Worm (Caenorhabditis elegans) whole organism, late embryonic: ENCODE results near the gene hex-2.

Experiments used
- ceh-9 ChIP-seq: sonication (generic microtip); optimal IDR thresholded peaks from 2 replicates; lab custom pipeline; 2016; ENCODE audit warnings: mild to moderate bottlenecking, missing genetic modification characterization, inconsistent platforms, missing compliant biosample characterization
- fkh-10 ChIP-seq: fragments of 150-350 bp; optimal IDR thresholded peaks from 2 replicates; lab custom pipeline; 2014; ENCODE audit warnings: missing biosample characterization, missing genetic modification reagents, missing genetic modification characterization
- gmeb-2 ChIP-seq: sonication (generic microtip); optimal IDR thresholded peaks from 2 replicates; lab custom pipeline; 2016; ENCODE audit warnings: missing genetic modification characterization, inconsistent platforms, missing compliant biosample characterization
- madf-2 ChIP-seq: sonication (generic microtip); optimal IDR thresholded peaks from 2 replicates; lab custom pipeline; 2017; ENCODE audit warnings: missing genetic modification characterization, missing compliant biosample characterization
- mec-3 ChIP-seq: sonication (generic microtip); optimal IDR thresholded peaks from 2 replicates; lab custom pipeline; 2016; ENCODE audit warnings: borderline replicate concordance, missing genetic modification characterization, missing compliant biosample characterization
- nfya-1 ChIP-seq: sonication (generic microtip); optimal IDR thresholded peaks from 2 replicates; lab custom pipeline; 2017; ENCODE audit warnings: missing genetic modification characterization, mild to moderate bottlenecking, missing compliant biosample characterization, antibody characterized with exemption, moderate library complexity
- nhr-11 ChIP-seq: fragments of 150-350 bp; optimal IDR thresholded peaks from 2 replicates; lab custom pipeline; 2014; ENCODE audit warnings: missing biosample characterization, missing genetic modification characterization
- npax-4 ChIP-seq: sonication (generic microtip); optimal IDR thresholded peaks from 2 replicates; lab custom pipeline; 2016; ENCODE audit warnings: missing genetic modification characterization, missing compliant biosample characterization
- pha-4 ChIP-seq: fragments of 150-350 bp; optimal IDR thresholded peaks from 2 replicates; lab custom pipeline; 2018; ENCODE audit warnings: missing biosample characterization, missing genetic modification reagents, missing genetic modification characterization
- sdc-2 ChIP-seq: sonication (generic microtip); optimal IDR thresholded peaks from 2 replicates; lab custom pipeline; 2016; ENCODE audit warnings: missing genotype, missing genetic modification characterization, missing compliant biosample characterization
- tbx-2 ChIP-seq: sonication (generic microtip); optimal IDR thresholded peaks from 2 replicates; lab custom pipeline; 2016; ENCODE audit warnings: missing genetic modification characterization, missing compliant biosample characterization
- tbx-7 ChIP-seq: sonication (generic microtip); optimal IDR thresholded peaks from 2 replicates; lab custom pipeline; 2016; ENCODE audit warnings: missing genotype, missing genetic modification characterization, missing compliant biosample characterization
- ttx-3 ChIP-seq: sonication (generic microtip); optimal IDR thresholded peaks from 2 replicates; lab custom pipeline; 2016; ENCODE audit warnings: missing genetic modification reagents, missing genetic modification characterization, missing compliant biosample characterization

DNA sequence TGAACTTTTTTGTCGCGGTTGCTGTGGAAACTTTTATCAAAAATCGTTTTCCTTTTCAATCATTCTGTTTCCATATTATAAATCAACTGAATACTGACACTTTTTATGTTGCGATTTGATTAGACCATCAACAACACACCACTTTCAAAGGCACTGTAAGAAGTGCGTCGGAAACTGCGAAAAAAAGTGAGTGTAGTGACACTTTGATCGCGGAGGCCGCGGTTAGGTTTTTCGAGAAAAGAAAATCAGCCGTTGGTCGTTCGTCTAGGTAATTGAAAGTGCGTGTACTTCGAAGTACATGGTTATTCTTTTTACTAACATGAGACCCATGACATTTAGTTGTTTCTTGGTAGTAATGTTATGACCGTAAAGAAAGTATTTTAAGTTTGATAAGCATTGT, 41.4 kb downstream of the hex-2 start:
- TF ChIP-seq npax-4 (no peak), ceh-9 (tag; lab: Kevin White, UChicago) (no peak), tbx-2 (tag; lab: Kevin White, UChicago) (no peak), fkh-10 (GFP tag; lab: Kevin White, UChicago) (no peak), mec-3 (no peak), gmeb-2 (tag; lab: Kevin White, UChicago) (no peak), tbx-7 (tag; lab: Kevin White, UChicago) (no peak), nhr-11 (tag; lab: Kevin White, UChicago) (no peak), pha-4 (no peak), ttx-3 (no peak), nfya-1 (tag; lab: Kevin White, UChicago) (no peak), sdc-2 (tag; lab: Kevin White, UChicago) (no peak), madf-2 (tag; lab: Kevin White, UChicago) (no peak)
